Fruit fly (Drosophila melanogaster) whole organism, adult: ENCODE data around the gene CG9287.

Experiments
- CG11617 ChIP-seq: fragments of 200-800 bp; sonication (Bioruptor generic); optimal IDR thresholded peaks from 2 replicates; lab custom pipeline; 2017; ENCODE audit warnings: mild to moderate bottlenecking, missing biosample characterization, missing genetic modification reagents, missing genetic modification characterization
- CG12768 ChIP-seq: fragments of 200-800 bp; sonication (Bioruptor generic); optimal IDR thresholded peaks from 2 replicates; lab custom pipeline; 2017; ENCODE audit warnings: missing biosample characterization, missing genetic modification characterization, mild to moderate bottlenecking, moderate library complexity, missing genetic modification reagents
- CG14711 ChIP-seq: fragments of 200-800 bp; sonication (Bioruptor generic); optimal IDR thresholded peaks from 2 replicates; lab custom pipeline; 2018; ENCODE audit warnings: missing biosample characterization, mild to moderate bottlenecking, missing genetic modification characterization, moderate library complexity
- CG1620 ChIP-seq: fragments of 200-800 bp; sonication (Bioruptor generic); optimal IDR thresholded peaks from 2 replicates; lab custom pipeline; 2016; ENCODE audit warnings: missing biosample characterization, missing genetic modification characterization
- CG33017 ChIP-seq: fragments of 200-800 bp; sonication (Bioruptor generic); optimal IDR thresholded peaks from 2 replicates; lab custom pipeline; 2018; ENCODE audit warnings: missing biosample characterization, mild to moderate bottlenecking, missing genetic modification characterization, moderate library complexity
- CG5204 ChIP-seq: fragments of 200-800 bp; sonication (Bioruptor generic); optimal IDR thresholded peaks from 2 replicates; lab custom pipeline; 2016; ENCODE audit warnings: missing biosample characterization, missing genetic modification characterization
- CG7045 ChIP-seq: fragments of 200-800 bp; sonication (Bioruptor generic); optimal IDR thresholded peaks from 2 replicates; lab custom pipeline; 2017; ENCODE audit warnings: missing biosample characterization, mild to moderate bottlenecking, missing genetic modification characterization
- CG7101 ChIP-seq: fragments of 200-800 bp; sonication (Bioruptor generic); optimal IDR thresholded peaks from 2 replicates; lab custom pipeline; 2018; ENCODE audit warnings: missing biosample characterization, mild to moderate bottlenecking, missing genetic modification characterization, moderate library complexity
- Clk ChIP-seq: fragments of 200-800 bp; sonication (Bioruptor generic); optimal IDR thresholded peaks from 2 replicates; lab custom pipeline; 2017; ENCODE audit warnings: missing biosample characterization, missing genetic modification characterization
- Crg-1 ChIP-seq: fragments of 200-800 bp; sonication (Bioruptor generic); optimal IDR thresholded peaks from 2 replicates; lab custom pipeline; 2016; ENCODE audit warnings: missing biosample characterization, missing genetic modification characterization
- Hr96 ChIP-seq: fragments of 200-800 bp; sonication (Bioruptor generic); optimal IDR thresholded peaks from 2 replicates; lab custom pipeline; 2016; ENCODE audit warnings: missing biosample characterization, missing genetic modification characterization
- Mnt ChIP-seq: fragments of 200-800 bp; sonication (Bioruptor generic); optimal IDR thresholded peaks from 2 replicates; lab custom pipeline; 2016; ENCODE audit warnings: missing biosample characterization, mild to moderate bottlenecking, missing genetic modification characterization
- bab1 ChIP-seq: fragments of 200-800 bp; sonication (Bioruptor generic); optimal IDR thresholded peaks from 3 replicates; lab custom pipeline; 2019; ENCODE audit warnings: missing biosample characterization, mild to moderate bottlenecking, missing genetic modification characterization, moderate library complexity
- cic ChIP-seq: fragments of 200-800 bp; sonication (Bioruptor generic); optimal IDR thresholded peaks from 2 replicates; lab custom pipeline; 2017; ENCODE audit warnings: missing biosample characterization, mild to moderate bottlenecking, missing genetic modification characterization, moderate library complexity
- cnc ChIP-seq, 2 experiments: fragments of >200 bp; optimal IDR thresholded peaks; 2 replicates each; lab custom pipeline; 2017
- kay ChIP-seq: fragments of 200-800 bp; sonication (Bioruptor generic); peaks from one replicate; lab custom pipeline; 2016; ENCODE audit warnings: missing biosample characterization, missing genetic modification characterization, borderline replicate concordance
- ovo ChIP-seq: fragments of 200-800 bp; sonication (Bioruptor generic); optimal IDR thresholded peaks from 2 replicates; lab custom pipeline; 2016; ENCODE audit warnings: missing biosample characterization, missing genetic modification characterization
- pad ChIP-seq: fragments of 200-800 bp; sonication (Bioruptor generic); optimal IDR thresholded peaks from 3 replicates; lab custom pipeline; 2017; ENCODE audit warnings: missing biosample characterization, missing genetic modification characterization, mild to moderate bottlenecking, moderate library complexity, missing genetic modification reagents
- tj ChIP-seq: fragments of 200-800 bp; sonication (Bioruptor generic); optimal IDR thresholded peaks from 3 replicates; lab custom pipeline; 2017; ENCODE audit warnings: missing biosample characterization, mild to moderate bottlenecking, missing genetic modification characterization, moderate library complexity
- toe ChIP-seq: fragments of 200-800 bp; sonication (Bioruptor generic); optimal IDR thresholded peaks from 2 replicates; lab custom pipeline; 2016; ENCODE audit warnings: missing biosample characterization, missing genetic modification characterization

CG9287 gene

DNA sequence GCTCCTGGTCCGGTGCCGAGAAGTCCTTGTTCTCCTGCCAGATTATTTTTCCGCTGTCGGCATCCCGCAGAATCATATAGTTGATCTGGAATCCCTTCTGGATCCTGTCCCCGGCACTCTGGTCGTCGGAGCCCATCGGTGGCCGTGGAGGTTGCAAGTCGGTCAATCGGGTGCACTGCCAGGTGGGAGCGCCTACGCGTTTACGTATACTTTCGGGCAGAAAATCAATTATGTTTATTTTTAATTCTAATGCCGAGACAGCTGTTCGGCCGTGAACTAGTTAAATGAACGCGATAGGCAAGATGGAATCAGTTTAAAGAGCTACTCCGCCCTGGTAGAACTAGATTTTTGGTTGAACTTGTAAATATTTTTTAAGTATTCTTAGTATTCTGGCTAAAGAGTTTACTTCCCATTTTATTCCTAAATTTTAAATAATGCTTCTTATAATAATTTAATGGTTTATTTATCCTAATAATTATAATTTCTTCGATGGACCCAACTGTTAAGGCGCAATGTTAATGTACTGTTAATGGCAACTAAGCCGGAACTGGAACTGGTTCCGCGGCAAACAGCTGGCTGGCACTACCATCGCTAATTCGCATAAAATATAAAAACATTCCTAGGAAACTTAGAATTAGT lies 6.2 kb upstream of the CG9287 start, which contains the start of the genes PrBP and Trs23:
TSS of gene PrBP (minus strand) at position 288 of the 639 bp plus-strand sequence.
TSS of gene Trs23 (plus strand) at position 564 of the 639 bp plus-strand sequence.
- TF ChIP-seq kay (GFP tag; lab: Kevin White, UChicago) (peak; percentile 68), CG7045 (GFP tag; lab: Kevin White, UChicago) (no peak)

DNA sequence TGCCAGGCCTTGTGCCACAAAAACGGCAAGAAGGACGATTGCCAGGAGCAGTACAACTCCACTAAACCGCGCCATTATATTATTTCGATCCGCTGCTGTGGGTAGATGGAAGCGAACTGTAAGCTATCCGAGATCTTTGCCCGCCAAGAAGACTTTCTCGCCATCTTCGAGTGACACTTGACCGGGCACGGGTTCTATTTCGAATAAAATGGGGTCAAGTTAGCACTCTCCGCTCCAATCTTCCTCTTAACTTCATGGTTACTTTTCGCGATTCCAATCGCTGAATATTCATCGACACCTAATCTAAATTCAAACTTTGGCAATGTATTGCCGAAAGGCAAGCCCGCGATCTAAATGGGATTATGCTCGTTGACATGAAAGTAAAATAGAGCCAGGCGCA lies 4.7 kb upstream of the CG9287 start, which contains the start of gene CG9289:
TSS of gene CG9289 (minus strand) at position 101 of the 400 bp plus-strand sequence.
- no peak for TF ChIP-seq pad (GFP tag; lab: Kevin White, UChicago)
- no peak for TF ChIP-seq cnc (optimal IDR thresholded peaks at IDR 0.05; lab: Kevin White, UChicago)
- no peak for TF ChIP-seq ovo
- TF ChIP-seq CG12768 (GFP tag; lab: Kevin White, UChicago), result no peak
- no peak for TF ChIP-seq cic
- no peak for TF ChIP-seq CG7101
- TF ChIP-seq CG14711 (tag; lab: Kevin White, UChicago), result no peak
- no peak for TF ChIP-seq Crg-1
- no peak for TF ChIP-seq bab1 (GFP tag; lab: Kevin White, UChicago)
- TF ChIP-seq Clk, result no peak
- no peak for TF ChIP-seq CG11617 (GFP tag; lab: Kevin White, UChicago)

- TF ChIP-seq kay (GFP tag; lab: Kevin White, UChicago), result no peak
- no peak for TF ChIP-seq cnc (optimal IDR thresholded peaks at IDR 0.05; lab: Kevin White, UChicago)
- no peak for TF ChIP-seq tj
- TF ChIP-seq CG1620, result no peak
- no peak for TF ChIP-seq Clk
- no peak for TF ChIP-seq CG5204 (GFP tag; lab: Kevin White, UChicago)
- no peak for TF ChIP-seq Hr96 (GFP tag; lab: Kevin White, UChicago)
- TF ChIP-seq CG7101, result no peak
- no peak for TF ChIP-seq toe (GFP tag; lab: Kevin White, UChicago)
- no peak for TF ChIP-seq CG33017 (tag; lab: Kevin White, UChicago)
- no peak for TF ChIP-seq Crg-1
- TF ChIP-seq Mnt (GFP tag; lab: Kevin White, UChicago), result no peak
- TF ChIP-seq CG12768 (GFP tag; lab: Kevin White, UChicago), result no peak
Measured at dm6 chr2L:8683261-8684042, 3.8 kb upstream of the CG9287 start.

- no peak for TF ChIP-seq CG14711 (tag; lab: Kevin White, UChicago)
- no peak for TF ChIP-seq bab1 (GFP tag; lab: Kevin White, UChicago)
- no peak for TF ChIP-seq cnc (optimal IDR thresholded peaks at IDR 0.05; lab: Kevin White, UChicago)
- TF ChIP-seq CG7045 (GFP tag; lab: Kevin White, UChicago), result no peak
- TF ChIP-seq tj, result no peak
- no peak for TF ChIP-seq CG11617 (GFP tag; lab: Kevin White, UChicago)
- no peak for TF ChIP-seq pad (GFP tag; lab: Kevin White, UChicago)
- no peak for TF ChIP-seq ovo
- no peak for TF ChIP-seq Mnt (GFP tag; lab: Kevin White, UChicago)
- no peak for TF ChIP-seq kay (GFP tag; lab: Kevin White, UChicago)
- no peak for TF ChIP-seq CG5204 (GFP tag; lab: Kevin White, UChicago)
- TF ChIP-seq Crg-1, result no peak
- no peak for TF ChIP-seq CG1620
- no peak for TF ChIP-seq CG33017 (tag; lab: Kevin White, UChicago)
Measured at dm6 chr2L:8678955-8679354, 657 bp downstream of the CG9287 start.

dm6 chr2L:8672278-8672748 lies 7.3 kb downstream of the CG9287 start, which contains the start of gene Glt:
Gene Glt (plus strand): TSS chr2L:8672698.
- TF ChIP-seq ovo (no peak), cic (no peak), tj (no peak), CG33017 (tag; lab: Kevin White, UChicago) (no peak), Crg-1 (no peak), CG7045 (GFP tag; lab: Kevin White, UChicago) (no peak), Hr96 (GFP tag; lab: Kevin White, UChicago) (no peak), bab1 (GFP tag; lab: Kevin White, UChicago) (no peak), CG5204 (GFP tag; lab: Kevin White, UChicago) (no peak), CG12768 (GFP tag; lab: Kevin White, UChicago) (no peak), CG14711 (tag; lab: Kevin White, UChicago) (no peak), CG7101 (no peak), pad (GFP tag; lab: Kevin White, UChicago) (no peak), CG1620 (no peak), toe (GFP tag; lab: Kevin White, UChicago) (no peak), cnc (optimal IDR thresholded peaks at IDR 0.05; lab: Kevin White, UChicago) (no peak)

DNA sequence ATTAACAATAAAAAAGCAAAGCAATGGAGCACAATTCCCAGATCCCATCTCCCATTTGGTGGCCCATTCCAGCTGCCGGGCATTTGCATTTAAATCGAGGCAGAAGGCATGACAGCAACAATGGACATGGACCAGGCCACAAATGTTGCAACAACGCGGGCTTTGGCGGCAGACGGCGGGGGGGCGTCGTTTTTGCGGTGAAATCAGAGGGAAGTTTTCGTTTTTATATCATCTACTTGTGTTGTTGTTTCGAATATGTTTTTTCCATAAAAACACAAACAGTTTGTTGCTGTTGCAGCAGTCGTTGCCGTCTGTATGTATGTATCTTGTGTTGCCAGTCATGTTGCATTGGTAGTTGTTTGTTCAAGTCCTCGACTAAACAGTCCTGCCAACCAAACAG lies 20.1 kb downstream of the CG9287 start:
- no peak for TF ChIP-seq CG7045 (GFP tag; lab: Kevin White, UChicago)
